Worm (Caenorhabditis elegans) whole organism, L3 larva: ENCODE data around the gene C16C4.17.

Experiments used
- ZK546.5 ChIP-seq: sonication (generic microtip); optimal IDR thresholded peaks from 2 replicates; lab custom pipeline; 2017; ENCODE audit warnings: missing biosample characterization, missing genetic modification characterization
- ama-1 ChIP-seq: fragments of 150-350 bp; optimal IDR thresholded peaks from 2 replicates; lab custom pipeline; 2018
- jun-1 ChIP-seq: fragments of 150-350 bp; optimal IDR thresholded peaks from 2 replicates; lab custom pipeline; 2014; ENCODE audit warnings: missing biosample characterization, missing genetic modification reagents, missing genetic modification characterization
- lin-15B ChIP-seq: fragments of 150-350 bp; optimal IDR thresholded peaks from 2 replicates; lab custom pipeline; 2014; ENCODE audit warnings: missing biosample characterization, missing genetic modification characterization
- nhr-237 ChIP-seq: fragments of 150-350 bp; optimal IDR thresholded peaks from 2 replicates; lab custom pipeline; 2014; ENCODE audit warnings: missing biosample characterization, missing genetic modification characterization
- skn-1 ChIP-seq: fragments of 150-350 bp; optimal IDR thresholded peaks from 2 replicates; lab custom pipeline; 2014; ENCODE audit warnings: missing biosample characterization, missing genetic modification characterization
- ztf-11 ChIP-seq: fragments of 150-350 bp; optimal IDR thresholded peaks from 2 replicates; lab custom pipeline; 2014; ENCODE audit warnings: missing biosample characterization, missing genetic modification characterization

ce11 chrII:1864278-1864677 is at the start of gene C16C4.17:
- TF ChIP-seq lin-15B (tag; lab: Kevin White, UChicago) (no peak), ztf-11 (no peak), skn-1 (no peak), ama-1 (lab: Kevin White, UChicago) (no peak), nhr-237 (tag; lab: Kevin White, UChicago) (no peak), ZK546.5 (tag; lab: Kevin White, UChicago) (no peak), jun-1 (tag; lab: Kevin White, UChicago) (no peak)
